Worm (Caenorhabditis elegans) whole organism, L2 larva: ENCODE data around the gene cnc-6.

ENCODE experiments used
- C34F6.9 ChIP-seq: fragments of 150-350 bp; optimal IDR thresholded peaks from 2 replicates; lab custom pipeline; 2014; ENCODE audit warnings: missing biosample characterization, missing genetic modification characterization
- F13H6.1 ChIP-seq: sonication (generic microtip); optimal IDR thresholded peaks from 2 replicates; lab custom pipeline; 2016; ENCODE audit warnings: missing genetic modification characterization, missing compliant biosample characterization
- Y55F3AM.14 ChIP-seq: fragments of 200-800 bp; sonication (Bioruptor generic); optimal IDR thresholded peaks from 2 replicates; lab custom pipeline; 2018; ENCODE audit warnings: mild to moderate bottlenecking, missing genetic modification characterization, missing compliant biosample characterization
- ZK546.5 ChIP-seq: sonication (generic microtip); optimal IDR thresholded peaks from 2 replicates; lab custom pipeline; 2017; ENCODE audit warnings: missing biosample characterization, missing genetic modification characterization
- alr-1 ChIP-seq: fragments of 150-350 bp; optimal IDR thresholded peaks from 2 replicates; lab custom pipeline; 2014; ENCODE audit warnings: missing biosample characterization, missing genetic modification characterization
- aly-2 ChIP-seq: fragments of 150-350 bp; optimal IDR thresholded peaks from 2 replicates; lab custom pipeline; 2014; ENCODE audit warnings: missing biosample characterization, missing genetic modification characterization
- ama-1 ChIP-seq: fragments of 150-350 bp; optimal IDR thresholded peaks from 2 replicates; lab custom pipeline; 2018; ENCODE audit warnings: inconsistent platforms
- blmp-1 ChIP-seq: sonication (generic microtip); optimal IDR thresholded peaks from 2 replicates; lab custom pipeline; 2017; ENCODE audit warnings: missing genetic modification characterization, mild to moderate bottlenecking, missing compliant biosample characterization, antibody characterized with exemption, moderate library complexity; ENCODE audit not compliant: insufficient read depth
- ceh-82 ChIP-seq: fragments of 150-350 bp; optimal IDR thresholded peaks from 2 replicates; lab custom pipeline; 2014; ENCODE audit warnings: missing biosample characterization, missing genetic modification characterization
- crh-2 ChIP-seq: sonication (generic microtip); optimal IDR thresholded peaks from 2 replicates; lab custom pipeline; 2017; ENCODE audit warnings: missing biosample characterization, missing genetic modification characterization
- elt-1 ChIP-seq: fragments of 150-350 bp; optimal IDR thresholded peaks from 2 replicates; lab custom pipeline; 2014; ENCODE audit warnings: missing biosample characterization, missing genetic modification characterization
- elt-3 ChIP-seq: sonication (generic microtip); optimal IDR thresholded peaks from 2 replicates; lab custom pipeline; 2017; ENCODE audit warnings: missing biosample characterization, missing genetic modification characterization
- fos-1 ChIP-seq: fragments of 150-350 bp; optimal IDR thresholded peaks from 2 replicates; lab custom pipeline; 2014; ENCODE audit warnings: missing biosample characterization, missing genetic modification characterization
- gmeb-1 ChIP-seq: fragments of 150-350 bp; optimal IDR thresholded peaks from 2 replicates; lab custom pipeline; 2014; ENCODE audit warnings: missing biosample characterization, missing genetic modification characterization
- lin-11 ChIP-seq: fragments of 150-350 bp; sonication (generic microtip); optimal IDR thresholded peaks from 2 replicates; lab custom pipeline; 2014; ENCODE audit warnings: missing biosample characterization, missing genetic modification characterization, inconsistent platforms, mixed read lengths
- lin-39 ChIP-seq: fragments of 150-350 bp; optimal IDR thresholded peaks from 2 replicates; lab custom pipeline; 2014; ENCODE audit warnings: missing biosample characterization, missing genetic modification reagents, missing genetic modification characterization
- lsy-2 ChIP-seq, 2 experiments: fragments of 150-350 bp in 1 of 2; sonication (generic microtip) in 1 of 2; optimal IDR thresholded peaks; 2 replicates each; lab custom pipeline; 2014 to 2017; ENCODE audit warnings: missing biosample characterization in 2 of 2, missing genetic modification characterization in 2 of 2
- nhr-10 ChIP-seq: sonication (generic microtip); optimal IDR thresholded peaks from 2 replicates; lab custom pipeline; 2017; ENCODE audit warnings: missing biosample characterization, missing genetic modification characterization
- nhr-129 ChIP-seq: fragments of 150-350 bp; optimal IDR thresholded peaks from 2 replicates; lab custom pipeline; 2014; ENCODE audit warnings: missing biosample characterization, missing genetic modification characterization
- nhr-21 ChIP-seq: fragments of 150-350 bp; optimal IDR thresholded peaks from 2 replicates; lab custom pipeline; 2014; ENCODE audit warnings: missing biosample characterization, missing genetic modification characterization
- nhr-23 ChIP-seq: fragments of 150-350 bp; optimal IDR thresholded peaks from 2 replicates; lab custom pipeline; 2014; ENCODE audit warnings: missing biosample characterization, missing genetic modification reagents, missing genetic modification characterization
- nhr-237 ChIP-seq: fragments of 150-350 bp; optimal IDR thresholded peaks from 2 replicates; lab custom pipeline; 2014; ENCODE audit warnings: missing biosample characterization, missing genetic modification characterization
- nhr-6 ChIP-seq: fragments of 150-350 bp; optimal IDR thresholded peaks from 2 replicates; lab custom pipeline; 2014; ENCODE audit warnings: missing biosample characterization, missing genetic modification characterization
- peb-1 ChIP-seq: fragments of 150-350 bp; optimal IDR thresholded peaks from 2 replicates; lab custom pipeline; 2014; ENCODE audit warnings: missing biosample characterization, missing genetic modification characterization
- skn-1 ChIP-seq: sonication (generic microtip); optimal IDR thresholded peaks from 2 replicates; lab custom pipeline; 2017; ENCODE audit warnings: missing biosample characterization, missing genetic modification characterization
- sma-3 ChIP-seq: sonication (generic microtip); optimal IDR thresholded peaks from 2 replicates; lab custom pipeline; 2016; ENCODE audit warnings: missing genetic modification reagents, missing genetic modification characterization, missing compliant biosample characterization
- sma-9 ChIP-seq, 2 experiments: fragments of 150-350 bp in 1 of 2; sonication (generic microtip) in 1 of 2; optimal IDR thresholded peaks; 2 replicates each; lab custom pipeline; 2014 to 2016; ENCODE audit warnings: missing genetic modification characterization in 2 of 2, mild to moderate bottlenecking in 1 of 2, missing biosample characterization in 1 of 2, missing compliant biosample characterization in 1 of 2, missing genetic modification reagents in 1 of 2, moderate library complexity in 1 of 2
- snpc-4 ChIP-seq: fragments of 150-350 bp; optimal IDR thresholded peaks from 2 replicates; lab custom pipeline; 2014; ENCODE audit warnings: missing biosample characterization, missing genetic modification characterization
- unc-39 ChIP-seq: fragments of 150-350 bp; optimal IDR thresholded peaks from 2 replicates; lab custom pipeline; 2014; ENCODE audit warnings: missing biosample characterization, missing genetic modification characterization
- unc-55 ChIP-seq: fragments of 150-350 bp; sonication (generic microtip); optimal IDR thresholded peaks from 3 replicates; lab custom pipeline; 2014; ENCODE audit warnings: missing biosample characterization, missing genetic modification reagents, missing genetic modification characterization
- unc-62 ChIP-seq: fragments of 150-350 bp; optimal IDR thresholded peaks from 2 replicates; lab custom pipeline; 2014; ENCODE audit warnings: missing biosample characterization, missing genetic modification reagents, missing genetic modification characterization
- zag-1 ChIP-seq: fragments of 150-350 bp; optimal IDR thresholded peaks from 2 replicates; lab custom pipeline; 2014; ENCODE audit warnings: missing biosample characterization, missing genetic modification characterization
- ztf-1 ChIP-seq: fragments of 200-800 bp; sonication (Bioruptor generic); conservative IDR thresholded peaks from 2 replicates; pipeline ENCODE4 v1.3.6; 2022; ENCODE audit warnings: missing genetic modification characterization, missing compliant biosample characterization
- ztf-11 ChIP-seq: sonication (generic microtip); optimal IDR thresholded peaks from 2 replicates; lab custom pipeline; 2017; ENCODE audit warnings: missing biosample characterization, missing genetic modification characterization

cnc-6 gene

DNA sequence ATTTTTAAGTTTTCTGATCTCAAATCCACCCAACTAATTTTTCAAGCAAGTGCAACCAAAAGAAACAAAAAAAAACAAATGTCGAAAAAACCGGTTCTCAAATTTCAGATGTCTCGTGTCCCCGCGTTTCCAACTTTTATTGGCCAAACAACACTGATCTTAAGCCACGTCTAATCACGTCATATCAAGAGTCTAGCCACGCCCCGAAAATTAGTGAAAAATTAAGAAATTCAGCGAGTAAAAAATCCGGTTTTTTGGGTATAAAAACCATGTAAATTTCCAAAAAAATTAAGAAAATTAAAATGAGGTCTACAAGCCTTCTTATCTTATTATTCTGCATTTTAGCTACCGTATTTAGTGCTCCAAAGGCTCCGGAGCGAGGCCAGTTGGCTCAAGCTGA lies at the start of gene cnc-6:
Gene cnc-6 (plus strand): TSS at position 301 of the 400 bp plus-strand sequence.
- TF ChIP-seq elt-3 (tag; lab: Kevin White, UChicago) (no peak), zag-1 (tag; lab: Kevin White, UChicago) (no peak), ceh-82 (tag; lab: Kevin White, UChicago) (no peak), alr-1 (tag; lab: Kevin White, UChicago) (no peak), Y55F3AM.14 (no peak), snpc-4 (no peak), lsy-2 (tag; optimal IDR thresholded peaks at IDR 0.05; lab: Kevin White, UChicago) (no peak), blmp-1 (tag; lab: Kevin White, UChicago) (no peak), nhr-23 (tag; lab: Kevin White, UChicago) (no peak), crh-2 (tag; lab: Kevin White, UChicago) (no peak), lin-39 (tag; lab: Kevin White, UChicago) (no peak), nhr-237 (tag; lab: Kevin White, UChicago) (no peak), ama-1 (no peak), F13H6.1 (tag; lab: Kevin White, UChicago) (no peak), aly-2 (tag; lab: Kevin White, UChicago) (no peak), ztf-1 (no peak), sma-3 (GFP tag; lab: Kevin White, UChicago) (no peak)

DNA sequence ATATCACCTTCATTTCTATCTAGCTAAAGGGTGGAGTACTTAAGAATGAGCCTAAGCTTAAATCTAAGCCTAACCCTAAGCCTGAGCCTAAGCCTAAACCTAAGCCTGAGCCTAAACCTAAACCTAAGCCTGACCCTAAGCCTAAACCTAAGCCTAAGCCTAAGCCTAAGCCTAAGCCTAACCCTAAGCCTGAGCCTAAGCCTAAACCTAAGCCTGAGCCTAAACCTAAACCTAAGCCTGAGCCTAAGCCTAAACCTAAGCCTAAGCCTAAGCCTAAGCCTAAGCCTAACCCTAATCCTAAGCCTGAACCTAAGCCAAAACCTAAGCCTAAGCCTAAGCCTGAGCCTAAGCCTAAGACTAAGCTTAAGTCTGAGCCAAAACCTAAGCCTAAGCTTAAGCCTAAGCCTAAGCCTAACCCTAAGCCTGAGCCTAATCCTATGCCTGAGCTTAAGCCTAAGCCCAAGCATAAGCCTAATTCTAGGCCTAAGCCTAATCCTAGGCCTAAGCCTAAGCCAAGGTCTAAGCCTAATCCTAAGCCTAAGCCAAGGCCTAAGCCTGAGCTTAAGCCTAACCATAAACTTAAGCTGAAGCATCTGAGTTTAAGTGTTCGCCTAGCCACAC lies 49.2 kb upstream of the cnc-6 start:
- no peak for TF ChIP-seq ZK546.5 (tag; lab: Kevin White, UChicago)
- TF ChIP-seq nhr-129 (tag; lab: Kevin White, UChicago), result no peak

- no peak for TF ChIP-seq ama-1
- TF ChIP-seq ztf-1, result no peak
- no peak for TF ChIP-seq sma-9 (GFP tag; optimal IDR thresholded peaks at IDR 0.05; lab: Kevin White, UChicago)
- no peak for TF ChIP-seq sma-9 (tag; optimal IDR thresholded peaks at IDR 0.05; lab: Kevin White, UChicago)
Measured at ce11 chrIII:1717772-1718171, 45.5 kb upstream of the cnc-6 start.

ce11 chrIII:1718800-1719199 lies 44.5 kb upstream of the cnc-6 start:
- TF ChIP-seq ceh-82 (tag; lab: Kevin White, UChicago), result no peak
- no peak for TF ChIP-seq unc-39
- no peak for TF ChIP-seq elt-1 (tag; lab: Kevin White, UChicago)
- no peak for TF ChIP-seq nhr-10 (tag; lab: Kevin White, UChicago)
- TF ChIP-seq fos-1 (tag; lab: Kevin White, UChicago), result no peak
- no peak for TF ChIP-seq aly-2 (tag; lab: Kevin White, UChicago)
- TF ChIP-seq blmp-1 (tag; lab: Kevin White, UChicago), result no peak
- TF ChIP-seq elt-3 (tag; lab: Kevin White, UChicago), result no peak
- no peak for TF ChIP-seq C34F6.9 (tag; lab: Kevin White, UChicago)
- no peak for TF ChIP-seq nhr-21 (tag; lab: Kevin White, UChicago)
- no peak for TF ChIP-seq F13H6.1 (tag; lab: Kevin White, UChicago)
- TF ChIP-seq crh-2 (tag; lab: Kevin White, UChicago), result no peak
- TF ChIP-seq peb-1 (tag; lab: Kevin White, UChicago), result no peak
- no peak for TF ChIP-seq alr-1 (tag; lab: Kevin White, UChicago)
- TF ChIP-seq lin-11 (tag; lab: Kevin White, UChicago), result no peak
- no peak for TF ChIP-seq lsy-2 (tag; optimal IDR thresholded peaks at IDR 0.05; lab: Kevin White, UChicago)
- TF ChIP-seq gmeb-1 (tag; lab: Kevin White, UChicago), result no peak
- no peak for TF ChIP-seq nhr-23 (tag; lab: Kevin White, UChicago)

DNA sequence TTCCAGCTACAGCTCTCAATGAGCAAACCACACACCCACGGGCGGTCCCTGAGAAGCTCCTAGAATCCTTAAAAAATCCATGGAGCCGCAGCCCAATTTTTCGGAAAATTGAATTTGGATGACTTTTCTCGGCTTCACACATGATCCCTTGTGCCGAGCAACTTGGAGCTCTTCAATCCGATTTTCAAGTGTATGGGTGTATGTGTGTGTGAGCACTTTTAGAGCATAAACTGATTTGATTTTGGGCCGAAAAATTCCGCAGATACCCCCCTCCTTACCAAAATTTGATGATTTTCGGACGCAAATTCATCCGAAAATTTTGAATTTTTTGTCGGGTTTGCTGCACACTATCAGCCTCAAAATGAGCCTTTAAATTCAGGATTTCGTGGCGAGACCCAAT lies 31.5 kb upstream of the cnc-6 start:
- TF ChIP-seq nhr-6 (tag; lab: Kevin White, UChicago), result no peak
- no peak for TF ChIP-seq ztf-11 (tag; lab: Kevin White, UChicago)
- TF ChIP-seq blmp-1 (tag; lab: Kevin White, UChicago), result no peak
- no peak for TF ChIP-seq fos-1 (tag; lab: Kevin White, UChicago)
- TF ChIP-seq alr-1 (tag; lab: Kevin White, UChicago), result no peak
- no peak for TF ChIP-seq unc-55 (GFP tag; lab: Kevin White, UChicago)
- no peak for TF ChIP-seq unc-62 (GFP tag; lab: Kevin White, UChicago)
- TF ChIP-seq skn-1 (tag; lab: Kevin White, UChicago), result no peak
